Worm (Caenorhabditis elegans) whole organism, mixed stage, embryonic: ENCODE results near the gene Y57G11C.499.

Experiments used
- M03D4.4 ChIP-seq: sonication (generic microtip); optimal IDR thresholded peaks from 2 replicates; lab custom pipeline; 2017; ENCODE audit warnings: mild to moderate bottlenecking, missing genetic modification characterization, missing compliant biosample characterization
- bed-3 ChIP-seq: fragments of 200-800 bp; sonication (Bioruptor generic); optimal IDR thresholded peaks from 3 replicates; lab custom pipeline; 2018; ENCODE audit warnings: mild to moderate bottlenecking, missing genetic modification characterization, moderate library complexity, missing compliant biosample characterization
- blmp-1 ChIP-seq: fragments of 150-350 bp; optimal IDR thresholded peaks from 2 replicates; lab custom pipeline; 2014; ENCODE audit warnings: missing biosample characterization, missing genetic modification characterization
- ceh-39 ChIP-seq: fragments of 150-350 bp; optimal IDR thresholded peaks from 2 replicates; lab custom pipeline; 2014; ENCODE audit warnings: missing biosample characterization, missing genetic modification characterization
- ceh-43 ChIP-seq: fragments of 200-800 bp; sonication (Bioruptor generic); optimal IDR thresholded peaks from 2 replicates; lab custom pipeline; 2018; ENCODE audit warnings: mild to moderate bottlenecking, missing genetic modification characterization, moderate library complexity, missing compliant biosample characterization
- ceh-83 ChIP-seq: fragments of 200-800 bp; sonication (Bioruptor generic); optimal IDR thresholded peaks from 2 replicates; lab custom pipeline; 2018; ENCODE audit warnings: mild to moderate bottlenecking, missing genetic modification characterization, missing compliant biosample characterization
- ces-1 ChIP-seq: fragments of 150-350 bp; optimal IDR thresholded peaks from 2 replicates; lab custom pipeline; 2014; ENCODE audit warnings: missing biosample characterization, missing genetic modification reagents, missing genetic modification characterization
- cnd-1 ChIP-seq: fragments of 200-800 bp; sonication (Bioruptor generic); optimal IDR thresholded peaks from 2 replicates; lab custom pipeline; 2018; ENCODE audit warnings: mild to moderate bottlenecking, missing genetic modification characterization, missing compliant biosample characterization
- drap-1 ChIP-seq: fragments of 200-800 bp; sonication (Bioruptor generic); optimal IDR thresholded peaks from 3 replicates; lab custom pipeline; 2018; ENCODE audit warnings: mild to moderate bottlenecking, missing genetic modification characterization, missing compliant biosample characterization
- elt-1 ChIP-seq: sonication (generic microtip); optimal IDR thresholded peaks from 2 replicates; lab custom pipeline; 2017; ENCODE audit warnings: missing genetic modification characterization, mild to moderate bottlenecking, missing compliant biosample characterization, antibody characterized with exemption, moderate library complexity, borderline replicate concordance; ENCODE audit not compliant: insufficient read depth
- elt-3 ChIP-seq: fragments of 150-350 bp; optimal IDR thresholded peaks from 2 replicates; lab custom pipeline; 2014; ENCODE audit warnings: missing biosample characterization, missing genetic modification characterization
- flh-1 ChIP-seq: fragments of 200-800 bp; sonication (Bioruptor generic); optimal IDR thresholded peaks from 2 replicates; lab custom pipeline; 2018; ENCODE audit warnings: mild to moderate bottlenecking, missing genetic modification characterization, moderate library complexity, missing compliant biosample characterization
- ham-2 ChIP-seq: fragments of 200-800 bp; sonication (Bioruptor generic); optimal IDR thresholded peaks from 2 replicates; lab custom pipeline; 2018; ENCODE audit warnings: mild to moderate bottlenecking, missing genetic modification characterization, missing compliant biosample characterization
- hlh-1 ChIP-seq: fragments of 150-350 bp; optimal IDR thresholded peaks from 2 replicates; lab custom pipeline; 2014; ENCODE audit warnings: missing biosample characterization, missing genetic modification reagents, missing genetic modification characterization
- lin-13 ChIP-seq: fragments of 150-350 bp; optimal IDR thresholded peaks from 2 replicates; lab custom pipeline; 2014; ENCODE audit warnings: missing biosample characterization, missing genetic modification characterization
- lin-32 ChIP-seq: fragments of 200-800 bp; sonication (Bioruptor generic); optimal IDR thresholded peaks from 2 replicates; lab custom pipeline; 2018; ENCODE audit warnings: mild to moderate bottlenecking, missing genetic modification characterization, missing compliant biosample characterization
- lsy-2 ChIP-seq: fragments of 150-350 bp; optimal IDR thresholded peaks from 2 replicates; lab custom pipeline; 2014; ENCODE audit warnings: missing biosample characterization, missing genetic modification characterization
- mab-5 ChIP-seq: fragments of 150-350 bp; optimal IDR thresholded peaks from 2 replicates; lab custom pipeline; 2014; ENCODE audit warnings: missing biosample characterization, missing genetic modification characterization
- mep-1 ChIP-seq: fragments of 150-350 bp; optimal IDR thresholded peaks from 2 replicates; lab custom pipeline; 2017; ENCODE audit warnings: missing biosample characterization, missing genetic modification reagents, missing genetic modification characterization, inconsistent platforms
- nhr-12 ChIP-seq: fragments of 150-350 bp; optimal IDR thresholded peaks from 2 replicates; lab custom pipeline; 2014; ENCODE audit warnings: missing biosample characterization, missing genetic modification characterization
- nhr-2 ChIP-seq: fragments of 150-350 bp; optimal IDR thresholded peaks from 2 replicates; lab custom pipeline; 2014; ENCODE audit warnings: missing biosample characterization, missing genetic modification characterization
- nhr-237 ChIP-seq: fragments of 150-350 bp; optimal IDR thresholded peaks from 2 replicates; lab custom pipeline; 2014; ENCODE audit warnings: missing biosample characterization, missing genetic modification characterization
- nhr-28 ChIP-seq: fragments of 150-350 bp; optimal IDR thresholded peaks from 2 replicates; lab custom pipeline; 2014; ENCODE audit warnings: missing biosample characterization, missing genetic modification characterization
- nhr-76 ChIP-seq: sonication (generic microtip); optimal IDR thresholded peaks from 2 replicates; lab custom pipeline; 2017; ENCODE audit warnings: missing biosample characterization, missing genetic modification characterization
- pha-4 ChIP-seq: fragments of 150-350 bp; optimal IDR thresholded peaks from 2 replicates; lab custom pipeline; 2018; ENCODE audit warnings: missing biosample characterization, missing genetic modification reagents, missing genetic modification characterization
- sem-2 ChIP-seq: fragments of 200-800 bp; sonication (Bioruptor generic); optimal IDR thresholded peaks from 2 replicates; lab custom pipeline; 2018; ENCODE audit warnings: mild to moderate bottlenecking, missing genetic modification characterization, missing compliant biosample characterization
- snpc-4 ChIP-seq: fragments of 150-350 bp; optimal IDR thresholded peaks from 2 replicates; lab custom pipeline; 2014; ENCODE audit warnings: missing biosample characterization, missing genetic modification characterization
- sptf-1 ChIP-seq: sonication (generic microtip); optimal IDR thresholded peaks from 2 replicates; lab custom pipeline; 2017; ENCODE audit warnings: mild to moderate bottlenecking, missing genetic modification characterization, moderate library complexity, missing compliant biosample characterization
- tbx-8 ChIP-seq: fragments of 200-800 bp; sonication (Bioruptor generic); optimal IDR thresholded peaks from 2 replicates; lab custom pipeline; 2018; ENCODE audit warnings: mild to moderate bottlenecking, missing genetic modification characterization, moderate library complexity, missing compliant biosample characterization
- unc-120 ChIP-seq: sonication (generic microtip); optimal IDR thresholded peaks from 2 replicates; lab custom pipeline; 2017; ENCODE audit warnings: missing genetic modification characterization, missing compliant biosample characterization; ENCODE audit not compliant: poor library complexity, severe bottlenecking
- unc-39 ChIP-seq: fragments of 150-350 bp; optimal IDR thresholded peaks from 2 replicates; lab custom pipeline; 2014; ENCODE audit warnings: missing biosample characterization, missing genetic modification characterization
- unc-62 ChIP-seq: fragments of 150-350 bp; optimal IDR thresholded peaks from 2 replicates; lab custom pipeline; 2014; ENCODE audit warnings: missing biosample characterization, missing genetic modification reagents, missing genetic modification characterization
- zip-8 ChIP-seq: fragments of 150-350 bp; optimal IDR thresholded peaks from 2 replicates; lab custom pipeline; 2014; ENCODE audit warnings: missing biosample characterization, missing genetic modification characterization
- ztf-11 ChIP-seq: fragments of 150-350 bp; optimal IDR thresholded peaks from 2 replicates; lab custom pipeline; 2014; ENCODE audit warnings: missing biosample characterization, missing genetic modification characterization

Y57G11C.499 gene

ce11 chrIV:14770663-14771062, 15.9 kb upstream of the Y57G11C.499 start:
- TF ChIP-seq snpc-4 (no peak), hlh-1 (no peak), ces-1 (GFP tag; lab: Kevin White, UChicago) (no peak), lsy-2 (no peak), M03D4.4 (no peak), nhr-2 (tag; lab: Kevin White, UChicago) (no peak), tbx-8 (no peak), cnd-1 (tag; lab: Kevin White, UChicago) (no peak), flh-1 (GFP tag; lab: Kevin White, UChicago) (no peak), pha-4 (no peak)

ce11 chrIV:14769218-14769835, 14.6 kb upstream of the Y57G11C.499 start, which contains the start of gene Y57G11C.43:
TSS of gene Y57G11C.43 (plus strand) at chrIV:14769441.
- TF ChIP-seq unc-62 (GFP tag; lab: Kevin White, UChicago): no peak
- no peak for TF ChIP-seq ceh-39 (tag; lab: Kevin White, UChicago)
- TF ChIP-seq nhr-28 (tag; lab: Kevin White, UChicago): no peak
- TF ChIP-seq hlh-1: no peak
- TF ChIP-seq unc-39 (tag; lab: Kevin White, UChicago): no peak
- no peak for TF ChIP-seq unc-120 (tag; lab: Kevin White, UChicago)
- TF ChIP-seq sptf-1 (tag; lab: Kevin White, UChicago): no peak
- TF ChIP-seq lsy-2: no peak
- TF ChIP-seq ztf-11 (tag; lab: Kevin White, UChicago): no peak
- no peak for TF ChIP-seq elt-3 (tag; lab: Kevin White, UChicago)

ce11 chrIV:14767693-14768251, 13.0 kb upstream of the Y57G11C.499 start, which contains the start of the genes mrps-7 and Y57G11C.3:
TSS of gene mrps-7 (minus strand) at chrIV:14767730.
TSS of gene Y57G11C.3 (plus strand) at chrIV:14768201.
- peak; percentile 94 for TF ChIP-seq pha-4
- no peak for TF ChIP-seq nhr-28 (tag; lab: Kevin White, UChicago)
- peak; percentile 4 for TF ChIP-seq mab-5 (tag; lab: Kevin White, UChicago)
- peak; percentile 6 for TF ChIP-seq sptf-1 (tag; lab: Kevin White, UChicago)
- TF ChIP-seq nhr-12 (tag; lab: Kevin White, UChicago): no peak
- no peak for TF ChIP-seq elt-1 (tag; lab: Kevin White, UChicago)
- peak; percentile 75 for TF ChIP-seq ces-1 (GFP tag; lab: Kevin White, UChicago)
- TF ChIP-seq unc-120 (tag; lab: Kevin White, UChicago): no peak
- TF ChIP-seq lin-32 (GFP tag; lab: Kevin White, UChicago): no peak
- no peak for TF ChIP-seq ham-2
- TF ChIP-seq lin-13 (tag; lab: Kevin White, UChicago): peak; percentile 92
- no peak for TF ChIP-seq unc-39 (tag; lab: Kevin White, UChicago)
- peak; percentile 95 for TF ChIP-seq mep-1 (tag; lab: Kevin White, UChicago)
- no peak for TF ChIP-seq nhr-76
- peak; percentile 23 for TF ChIP-seq drap-1 (GFP tag; lab: Kevin White, UChicago)
- TF ChIP-seq ceh-39 (tag; lab: Kevin White, UChicago): peak; percentile 86
- TF ChIP-seq sem-2 (GFP tag; lab: Kevin White, UChicago): no peak
- TF ChIP-seq nhr-2 (tag; lab: Kevin White, UChicago): peak; percentile 4
- TF ChIP-seq blmp-1 (tag; lab: Kevin White, UChicago): no peak
- peak; percentile 48 for TF ChIP-seq cnd-1 (tag; lab: Kevin White, UChicago)
- no peak for TF ChIP-seq ztf-11 (tag; lab: Kevin White, UChicago)
- no peak for TF ChIP-seq bed-3 (GFP tag; lab: Kevin White, UChicago)
- TF ChIP-seq hlh-1: peak; percentile 41
- TF ChIP-seq M03D4.4: peak; percentile 9
- TF ChIP-seq nhr-237 (tag; lab: Kevin White, UChicago): peak; percentile 92
- TF ChIP-seq lsy-2: peak; percentile 81
- TF ChIP-seq zip-8 (tag; lab: Kevin White, UChicago): no peak
- TF ChIP-seq unc-62 (GFP tag; lab: Kevin White, UChicago): peak; percentile 44
- TF ChIP-seq tbx-8: no peak
- TF ChIP-seq snpc-4: no peak
- TF ChIP-seq ceh-83: no peak
- no peak for TF ChIP-seq elt-3 (tag; lab: Kevin White, UChicago)
- no peak for TF ChIP-seq ceh-43 (GFP tag; lab: Kevin White, UChicago)
- TF ChIP-seq, all 35 proteins: peak for 15
